Worm (Caenorhabditis elegans): Measurements from ENCODE around the gene K07C5.13.
A peak's percentile ranks its signal among the peaks of the same experiment; 100 is the strongest.

Gene K07C5.13

ce11 chrV:10387412-10387811 is 45.6 kb downstream of the K07C5.13 start:
- TF ChIP-seq nhr-76 (tag; optimal IDR thresholded peaks at IDR 0.05) = no peak
- TF ChIP-seq elt-3 (tag; optimal IDR thresholded peaks at IDR 0.05) = peak in 1 of 3 experiments; percentile 35
- TF ChIP-seq nhr-67 (tag; optimal IDR thresholded peaks at IDR 0.05) = no peak
- TF ChIP-seq pha-4 (tag; optimal IDR thresholded peaks at IDR 0.05) = no peak
- TF ChIP-seq ztf-11 (tag; optimal IDR thresholded peaks at IDR 0.05) = no peak
- no peak for TF ChIP-seq nfya-1 (tag; optimal IDR thresholded peaks at IDR 0.05; ENCODE audit: insufficient read depth)
- no peak for TF ChIP-seq R02D3.7 (tag; optimal IDR thresholded peaks at IDR 0.05)
- TF ChIP-seq mml-1 (tag; optimal IDR thresholded peaks at IDR 0.05) = no peak
- no peak for TF ChIP-seq daf-12 (tag; optimal IDR thresholded peaks at IDR 0.05)
- no peak for TF ChIP-seq ceh-28 (tag; optimal IDR thresholded peaks at IDR 0.05)
- no peak for TF ChIP-seq nhr-11 (tag; optimal IDR thresholded peaks at IDR 0.05)
- no peak for TF ChIP-seq hmg-11 (tag; optimal IDR thresholded peaks at IDR 0.05)
- no peak for TF ChIP-seq egl-27 (tag; optimal IDR thresholded peaks at IDR 0.05)
- no peak for TF ChIP-seq eor-1 (tag; optimal IDR thresholded peaks at IDR 0.05)
- peak; percentile 24 for TF ChIP-seq nhr-25 (tag; optimal IDR thresholded peaks at IDR 0.05)
- TF ChIP-seq snpc-4 (tag; optimal IDR thresholded peaks at IDR 0.05) = no peak
- TF ChIP-seq ceh-82 (tag; optimal IDR thresholded peaks at IDR 0.05) = no peak
- no peak for TF ChIP-seq nhr-43 (tag; optimal IDR thresholded peaks at IDR 0.05; ENCODE audit: poor library complexity, severe bottlenecking)
- TF ChIP-seq nhr-77 (tag; optimal IDR thresholded peaks at IDR 0.05) = no peak
- TF ChIP-seq lin-15B (tag; optimal IDR thresholded peaks at IDR 0.05) = no peak
- TF ChIP-seq nhr-23 (tag; optimal IDR thresholded peaks at IDR 0.05) = peak; percentile 24
- TF ChIP-seq nhr-12 (tag; optimal IDR thresholded peaks at IDR 0.05) = no peak
- no peak for TF ChIP-seq lin-39 (tag; optimal IDR thresholded peaks at IDR 0.05)

ce11 chrV:10388318-10388717 is 46.5 kb downstream of the K07C5.13 start, which contains the start of gene AC3.5:
AC3.5 (plus strand) TSS chrV:10388527.
- no peak for TF ChIP-seq nhr-237 (tag; optimal IDR thresholded peaks at IDR 0.05)
